Fruit fly (Drosophila melanogaster): Measurements from ENCODE around the gene CG16903.
A peak's percentile ranks its signal among the peaks of the same experiment; 100 is the strongest.

Gene CG16903

DNA sequence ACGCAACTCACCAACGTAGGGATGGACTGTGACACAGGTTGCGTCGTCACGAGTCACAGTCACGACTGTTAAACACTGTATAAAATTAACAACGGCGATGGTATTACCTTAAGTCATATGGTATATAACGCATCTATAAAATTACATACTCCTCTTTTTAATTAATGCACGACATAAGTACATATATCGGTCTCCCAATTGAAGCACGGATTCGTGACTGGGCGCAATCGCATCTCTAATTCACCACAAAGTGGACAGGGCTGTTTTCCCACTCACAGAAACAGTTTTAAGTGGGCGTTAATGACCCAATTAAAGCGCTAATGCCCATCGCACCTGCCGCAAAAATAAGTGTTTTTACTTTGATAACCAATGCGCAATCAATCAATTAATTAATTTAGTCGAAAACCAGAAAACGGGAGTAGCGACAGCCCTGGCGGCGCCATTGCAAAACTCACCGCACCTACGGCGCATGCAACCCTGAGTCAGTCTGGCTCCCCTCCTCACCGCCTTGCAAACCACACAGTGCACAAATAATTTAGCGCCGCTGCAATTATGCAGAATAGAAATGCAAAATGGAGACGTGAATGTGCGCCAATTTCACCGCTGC is 38.8 kb downstream of the CG16903 start, which contains the start of gene CG4313:
Gene CG4313, plus strand, starts transcription at position 557 of the 607 bp plus-strand sequence.
- peak; percentile 74 for TF ChIP-seq CG7101 (tag; optimal IDR thresholded peaks at IDR 0.05)
- peak; percentile 58 for TF ChIP-seq pad (GFP tag; optimal IDR thresholded peaks at IDR 0.05)
- TF ChIP-seq Mnt (GFP tag; optimal IDR thresholded peaks at IDR 0.05): peak; percentile 48
- TF ChIP-seq bab1 (GFP tag; optimal IDR thresholded peaks at IDR 0.05): peak; percentile 79
- TF ChIP-seq CG33017 (tag; optimal IDR thresholded peaks at IDR 0.05): no peak
- peak; percentile 74 for TF ChIP-seq CG5204 (GFP tag; optimal IDR thresholded peaks at IDR 0.05)
- peak; percentile 95 for TF ChIP-seq CG14711 (tag; optimal IDR thresholded peaks at IDR 0.05)
- peak; percentile 42 for TF ChIP-seq CG12768 (GFP tag; optimal IDR thresholded peaks at IDR 0.05)
- peak; percentile 77 for TF ChIP-seq CG11617 (GFP tag; optimal IDR thresholded peaks at IDR 0.05)
- no peak for TF ChIP-seq Clk (GFP tag; optimal IDR thresholded peaks at IDR 0.05)
- peak; percentile 69 for TF ChIP-seq toe (GFP tag; optimal IDR thresholded peaks at IDR 0.05)
- TF ChIP-seq CG7045 (GFP tag; optimal IDR thresholded peaks at IDR 0.05): no peak
- no peak for TF ChIP-seq kay (GFP tag; ENCODE audit: borderline replicate concordance)
- TF ChIP-seq Hr96 (GFP tag; optimal IDR thresholded peaks at IDR 0.05): peak; percentile 89
- peak; percentile 67 for TF ChIP-seq tj (GFP tag; optimal IDR thresholded peaks at IDR 0.05)
- peak; percentile 61 for TF ChIP-seq Crg-1 (GFP tag; optimal IDR thresholded peaks at IDR 0.05)
- peak; percentile 77 for TF ChIP-seq CG1620 (GFP tag; optimal IDR thresholded peaks at IDR 0.05)
- TF ChIP-seq ovo (GFP tag; optimal IDR thresholded peaks at IDR 0.05): peak; percentile 19
- no peak for TF ChIP-seq cnc (optimal IDR thresholded peaks at IDR 0.05)
- no peak for TF ChIP-seq cic (GFP tag; optimal IDR thresholded peaks at IDR 0.05)

DNA sequence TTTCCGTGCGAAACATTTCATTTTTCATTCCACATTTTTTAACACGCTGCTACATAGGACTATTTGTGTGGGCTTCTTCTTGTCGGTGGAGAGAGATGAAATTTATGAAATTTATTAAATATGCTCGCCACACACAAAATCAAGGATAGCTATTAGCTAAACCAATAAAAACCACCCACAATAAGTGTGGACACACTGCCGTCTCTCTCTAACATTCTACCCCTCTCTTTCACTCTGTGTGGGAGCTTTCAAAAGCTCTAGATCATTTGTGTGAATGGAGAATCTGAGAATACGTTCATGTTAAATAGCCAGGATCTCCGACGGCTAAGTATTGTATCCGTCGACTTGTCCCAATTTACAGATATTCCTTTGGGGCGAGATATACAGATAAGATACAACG is 42.6 kb downstream of the CG16903 start:
- TF ChIP-seq cic (GFP tag; optimal IDR thresholded peaks at IDR 0.05): no peak
- TF ChIP-seq kay (GFP tag; ENCODE audit: borderline replicate concordance): no peak
- TF ChIP-seq CG5204 (GFP tag; optimal IDR thresholded peaks at IDR 0.05): no peak
- no peak for TF ChIP-seq ovo (GFP tag; optimal IDR thresholded peaks at IDR 0.05)
- TF ChIP-seq cnc (optimal IDR thresholded peaks at IDR 0.05): no peak
- no peak for TF ChIP-seq bab1 (GFP tag; optimal IDR thresholded peaks at IDR 0.05)
- TF ChIP-seq CG7045 (GFP tag; optimal IDR thresholded peaks at IDR 0.05): no peak
- TF ChIP-seq pad (GFP tag; optimal IDR thresholded peaks at IDR 0.05): no peak
- TF ChIP-seq CG1620 (GFP tag; optimal IDR thresholded peaks at IDR 0.05): no peak
- TF ChIP-seq Clk (GFP tag; optimal IDR thresholded peaks at IDR 0.05): no peak
- no peak for TF ChIP-seq tj (GFP tag; optimal IDR thresholded peaks at IDR 0.05)
- no peak for TF ChIP-seq CG12768 (GFP tag; optimal IDR thresholded peaks at IDR 0.05)
- no peak for TF ChIP-seq CG33017 (tag; optimal IDR thresholded peaks at IDR 0.05)
- no peak for TF ChIP-seq toe (GFP tag; optimal IDR thresholded peaks at IDR 0.05)
- no peak for TF ChIP-seq CG11617 (GFP tag; optimal IDR thresholded peaks at IDR 0.05)
- no peak for TF ChIP-seq Mnt (GFP tag; optimal IDR thresholded peaks at IDR 0.05)
- no peak for TF ChIP-seq Crg-1 (GFP tag; optimal IDR thresholded peaks at IDR 0.05)

DNA sequence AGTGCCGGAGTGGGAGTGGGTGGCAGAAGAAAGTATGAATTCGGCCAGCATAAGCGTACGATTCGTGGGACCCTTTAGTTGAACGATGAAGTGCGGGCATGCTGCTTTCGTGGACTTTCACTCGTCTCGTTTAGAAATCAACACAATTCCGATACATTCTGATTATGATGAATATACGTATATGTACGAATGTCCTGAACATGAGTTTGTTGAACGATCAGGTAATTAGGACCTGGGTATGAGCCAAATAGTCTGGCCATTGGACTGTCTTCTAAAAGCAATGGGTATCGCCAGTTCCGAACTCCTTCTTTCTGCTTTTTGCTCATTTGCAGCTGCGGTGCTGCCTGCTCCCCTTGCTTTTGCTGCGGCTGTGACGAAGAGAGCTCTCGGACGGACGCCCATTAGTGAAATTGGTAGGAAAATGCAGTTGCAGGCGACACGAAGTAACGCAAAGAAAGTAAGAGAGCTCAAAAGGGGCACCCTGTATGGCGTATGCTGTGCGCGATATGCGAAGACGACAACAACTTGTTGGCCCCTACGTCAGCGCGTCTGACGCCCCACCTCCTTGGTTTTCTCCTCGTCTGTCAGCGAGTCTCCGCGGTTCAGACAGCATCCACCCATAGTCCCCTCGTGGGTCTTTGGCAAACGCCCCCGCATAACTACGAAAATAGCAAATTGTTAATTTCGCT is 43.3 kb downstream of the CG16903 start:
- TF ChIP-seq Hr96 (GFP tag; optimal IDR thresholded peaks at IDR 0.05) (no peak), Clk (GFP tag; optimal IDR thresholded peaks at IDR 0.05) (no peak), CG11617 (GFP tag; optimal IDR thresholded peaks at IDR 0.05) (no peak), CG1620 (GFP tag; optimal IDR thresholded peaks at IDR 0.05) (no peak), toe (GFP tag; optimal IDR thresholded peaks at IDR 0.05) (no peak), Mnt (GFP tag; optimal IDR thresholded peaks at IDR 0.05) (no peak), kay (GFP tag; ENCODE audit: borderline replicate concordance) (no peak), CG7101 (tag; optimal IDR thresholded peaks at IDR 0.05) (no peak), cnc (optimal IDR thresholded peaks at IDR 0.05) (no peak), CG14711 (tag; optimal IDR thresholded peaks at IDR 0.05) (no peak), bab1 (GFP tag; optimal IDR thresholded peaks at IDR 0.05) (no peak), Crg-1 (GFP tag; optimal IDR thresholded peaks at IDR 0.05) (no peak), ovo (GFP tag; optimal IDR thresholded peaks at IDR 0.05) (no peak), CG7045 (GFP tag; optimal IDR thresholded peaks at IDR 0.05) (no peak), tj (GFP tag; optimal IDR thresholded peaks at IDR 0.05) (no peak), pad (GFP tag; optimal IDR thresholded peaks at IDR 0.05) (no peak), cic (GFP tag; optimal IDR thresholded peaks at IDR 0.05) (no peak), CG5204 (GFP tag; optimal IDR thresholded peaks at IDR 0.05) (no peak), CG12768 (GFP tag; optimal IDR thresholded peaks at IDR 0.05) (no peak), CG33017 (tag; optimal IDR thresholded peaks at IDR 0.05) (no peak)

DNA sequence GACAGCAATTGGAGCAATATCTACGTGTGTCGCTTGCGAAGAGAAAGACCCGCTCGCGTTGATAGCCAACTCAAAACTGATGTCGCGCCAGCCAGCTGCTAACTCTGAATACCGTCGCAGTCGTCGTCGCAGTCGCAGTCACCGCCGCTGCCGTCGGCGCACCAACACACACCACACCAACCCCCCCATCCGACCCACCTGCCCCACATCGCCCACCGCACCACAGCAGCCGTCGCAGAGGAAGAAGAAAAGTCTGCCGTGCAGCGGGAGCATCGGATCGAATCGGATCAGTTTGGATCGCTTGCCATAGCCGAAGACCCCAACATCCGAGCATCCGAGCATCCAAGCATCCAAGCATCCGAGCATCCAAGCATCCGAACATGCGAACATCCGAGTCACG is 43.8 kb downstream of the CG16903 start:
- TF ChIP-seq Hr96 (GFP tag; optimal IDR thresholded peaks at IDR 0.05) (no peak), pad (GFP tag; optimal IDR thresholded peaks at IDR 0.05) (no peak), kay (GFP tag; ENCODE audit: borderline replicate concordance) (no peak), CG14711 (tag; optimal IDR thresholded peaks at IDR 0.05) (no peak), toe (GFP tag; optimal IDR thresholded peaks at IDR 0.05) (no peak), CG1620 (GFP tag; optimal IDR thresholded peaks at IDR 0.05) (no peak), Crg-1 (GFP tag; optimal IDR thresholded peaks at IDR 0.05) (no peak), CG7101 (tag; optimal IDR thresholded peaks at IDR 0.05) (no peak), CG33017 (tag; optimal IDR thresholded peaks at IDR 0.05) (no peak), CG5204 (GFP tag; optimal IDR thresholded peaks at IDR 0.05) (no peak), cnc (optimal IDR thresholded peaks at IDR 0.05) (no peak), CG7045 (GFP tag; optimal IDR thresholded peaks at IDR 0.05) (no peak), bab1 (GFP tag; optimal IDR thresholded peaks at IDR 0.05) (no peak), CG12768 (GFP tag; optimal IDR thresholded peaks at IDR 0.05) (no peak), tj (GFP tag; optimal IDR thresholded peaks at IDR 0.05) (no peak), ovo (GFP tag; optimal IDR thresholded peaks at IDR 0.05) (no peak), CG11617 (GFP tag; optimal IDR thresholded peaks at IDR 0.05) (no peak)

DNA sequence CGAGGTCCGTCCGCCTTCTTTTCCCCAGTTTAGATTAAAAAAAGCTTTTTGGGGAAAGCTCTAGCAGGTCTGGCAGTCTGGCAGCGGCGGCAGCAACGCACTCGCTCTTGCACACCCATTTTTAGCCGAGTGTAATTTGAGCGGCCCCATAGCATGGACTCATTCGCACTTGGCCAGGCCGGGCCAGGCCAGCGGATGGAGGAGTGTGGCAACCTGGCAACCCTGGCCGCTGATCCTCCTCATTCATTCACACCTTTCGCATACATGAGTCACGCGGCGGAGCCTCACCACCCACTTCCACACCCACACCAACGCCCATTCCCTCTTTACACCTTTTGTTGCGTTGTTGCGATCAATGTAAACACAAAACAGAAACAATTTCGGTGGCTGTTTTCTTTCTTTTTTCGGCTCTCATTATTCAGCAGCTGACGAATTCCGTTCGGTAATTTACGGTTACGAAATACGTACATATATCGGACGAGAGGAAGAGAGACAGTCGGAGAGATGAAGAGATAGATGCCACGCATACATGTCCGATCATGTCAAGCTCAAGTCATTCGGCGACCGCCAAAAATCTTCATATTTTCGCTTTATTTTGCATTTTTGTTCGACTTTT is 47.3 kb downstream of the CG16903 start:
- TF ChIP-seq bab1 (GFP tag; optimal IDR thresholded peaks at IDR 0.05) (no peak), pad (GFP tag; optimal IDR thresholded peaks at IDR 0.05) (peak; percentile 35), CG14711 (tag; optimal IDR thresholded peaks at IDR 0.05) (peak; percentile 66), tj (GFP tag; optimal IDR thresholded peaks at IDR 0.05) (peak; percentile 25)

Data from whole organism, adult.